Worm (Caenorhabditis elegans) whole organism, mixed stage, embryonic: Measurements from ENCODE around the gene srab-24.

ENCODE experiments used
- M03D4.4 ChIP-seq: sonication (generic microtip); optimal IDR thresholded peaks from 2 replicates; lab custom pipeline; 2017; ENCODE audit warnings: mild to moderate bottlenecking, missing genetic modification characterization, missing compliant biosample characterization
- bed-3 ChIP-seq: fragments of 200-800 bp; sonication (Bioruptor generic); optimal IDR thresholded peaks from 3 replicates; lab custom pipeline; 2018; ENCODE audit warnings: mild to moderate bottlenecking, missing genetic modification characterization, moderate library complexity, missing compliant biosample characterization
- blmp-1 ChIP-seq: fragments of 150-350 bp; optimal IDR thresholded peaks from 2 replicates; lab custom pipeline; 2014; ENCODE audit warnings: missing biosample characterization, missing genetic modification characterization
- ceh-39 ChIP-seq: fragments of 150-350 bp; optimal IDR thresholded peaks from 2 replicates; lab custom pipeline; 2014; ENCODE audit warnings: missing biosample characterization, missing genetic modification characterization
- ceh-43 ChIP-seq: fragments of 200-800 bp; sonication (Bioruptor generic); optimal IDR thresholded peaks from 2 replicates; lab custom pipeline; 2018; ENCODE audit warnings: mild to moderate bottlenecking, missing genetic modification characterization, moderate library complexity, missing compliant biosample characterization
- ceh-83 ChIP-seq: fragments of 200-800 bp; sonication (Bioruptor generic); optimal IDR thresholded peaks from 2 replicates; lab custom pipeline; 2018; ENCODE audit warnings: mild to moderate bottlenecking, missing genetic modification characterization, missing compliant biosample characterization
- ces-1 ChIP-seq: fragments of 150-350 bp; optimal IDR thresholded peaks from 2 replicates; lab custom pipeline; 2014; ENCODE audit warnings: missing biosample characterization, missing genetic modification reagents, missing genetic modification characterization
- cnd-1 ChIP-seq: fragments of 200-800 bp; sonication (Bioruptor generic); optimal IDR thresholded peaks from 2 replicates; lab custom pipeline; 2018; ENCODE audit warnings: mild to moderate bottlenecking, missing genetic modification characterization, missing compliant biosample characterization
- drap-1 ChIP-seq: fragments of 200-800 bp; sonication (Bioruptor generic); optimal IDR thresholded peaks from 3 replicates; lab custom pipeline; 2018; ENCODE audit warnings: mild to moderate bottlenecking, missing genetic modification characterization, missing compliant biosample characterization
- elt-1 ChIP-seq: sonication (generic microtip); optimal IDR thresholded peaks from 2 replicates; lab custom pipeline; 2017; ENCODE audit warnings: missing genetic modification characterization, mild to moderate bottlenecking, missing compliant biosample characterization, antibody characterized with exemption, moderate library complexity, borderline replicate concordance; ENCODE audit not compliant: insufficient read depth
- elt-3 ChIP-seq: fragments of 150-350 bp; optimal IDR thresholded peaks from 2 replicates; lab custom pipeline; 2014; ENCODE audit warnings: missing biosample characterization, missing genetic modification characterization
- flh-1 ChIP-seq: fragments of 200-800 bp; sonication (Bioruptor generic); optimal IDR thresholded peaks from 2 replicates; lab custom pipeline; 2018; ENCODE audit warnings: mild to moderate bottlenecking, missing genetic modification characterization, moderate library complexity, missing compliant biosample characterization
- ham-2 ChIP-seq: fragments of 200-800 bp; sonication (Bioruptor generic); optimal IDR thresholded peaks from 2 replicates; lab custom pipeline; 2018; ENCODE audit warnings: mild to moderate bottlenecking, missing genetic modification characterization, missing compliant biosample characterization
- hlh-1 ChIP-seq: fragments of 150-350 bp; optimal IDR thresholded peaks from 2 replicates; lab custom pipeline; 2014; ENCODE audit warnings: missing biosample characterization, missing genetic modification reagents, missing genetic modification characterization
- lin-13 ChIP-seq: fragments of 150-350 bp; optimal IDR thresholded peaks from 2 replicates; lab custom pipeline; 2014; ENCODE audit warnings: missing biosample characterization, missing genetic modification characterization
- lin-32 ChIP-seq: fragments of 200-800 bp; sonication (Bioruptor generic); optimal IDR thresholded peaks from 2 replicates; lab custom pipeline; 2018; ENCODE audit warnings: mild to moderate bottlenecking, missing genetic modification characterization, missing compliant biosample characterization
- lsy-2 ChIP-seq: fragments of 150-350 bp; optimal IDR thresholded peaks from 2 replicates; lab custom pipeline; 2014; ENCODE audit warnings: missing biosample characterization, missing genetic modification characterization
- mab-5 ChIP-seq: fragments of 150-350 bp; optimal IDR thresholded peaks from 2 replicates; lab custom pipeline; 2014; ENCODE audit warnings: missing biosample characterization, missing genetic modification characterization
- mep-1 ChIP-seq: fragments of 150-350 bp; optimal IDR thresholded peaks from 2 replicates; lab custom pipeline; 2017; ENCODE audit warnings: missing biosample characterization, missing genetic modification reagents, missing genetic modification characterization, inconsistent platforms
- nhr-12 ChIP-seq: fragments of 150-350 bp; optimal IDR thresholded peaks from 2 replicates; lab custom pipeline; 2014; ENCODE audit warnings: missing biosample characterization, missing genetic modification characterization
- nhr-2 ChIP-seq: fragments of 150-350 bp; optimal IDR thresholded peaks from 2 replicates; lab custom pipeline; 2014; ENCODE audit warnings: missing biosample characterization, missing genetic modification characterization
- nhr-237 ChIP-seq: fragments of 150-350 bp; optimal IDR thresholded peaks from 2 replicates; lab custom pipeline; 2014; ENCODE audit warnings: missing biosample characterization, missing genetic modification characterization
- nhr-28 ChIP-seq: fragments of 150-350 bp; optimal IDR thresholded peaks from 2 replicates; lab custom pipeline; 2014; ENCODE audit warnings: missing biosample characterization, missing genetic modification characterization
- nhr-76 ChIP-seq: sonication (generic microtip); optimal IDR thresholded peaks from 2 replicates; lab custom pipeline; 2017; ENCODE audit warnings: missing biosample characterization, missing genetic modification characterization
- pha-4 ChIP-seq: fragments of 150-350 bp; optimal IDR thresholded peaks from 2 replicates; lab custom pipeline; 2018; ENCODE audit warnings: missing biosample characterization, missing genetic modification reagents, missing genetic modification characterization
- sem-2 ChIP-seq: fragments of 200-800 bp; sonication (Bioruptor generic); optimal IDR thresholded peaks from 2 replicates; lab custom pipeline; 2018; ENCODE audit warnings: mild to moderate bottlenecking, missing genetic modification characterization, missing compliant biosample characterization
- snpc-4 ChIP-seq: fragments of 150-350 bp; optimal IDR thresholded peaks from 2 replicates; lab custom pipeline; 2014; ENCODE audit warnings: missing biosample characterization, missing genetic modification characterization
- sptf-1 ChIP-seq: sonication (generic microtip); optimal IDR thresholded peaks from 2 replicates; lab custom pipeline; 2017; ENCODE audit warnings: mild to moderate bottlenecking, missing genetic modification characterization, moderate library complexity, missing compliant biosample characterization
- tbx-8 ChIP-seq: fragments of 200-800 bp; sonication (Bioruptor generic); optimal IDR thresholded peaks from 2 replicates; lab custom pipeline; 2018; ENCODE audit warnings: mild to moderate bottlenecking, missing genetic modification characterization, moderate library complexity, missing compliant biosample characterization
- unc-39 ChIP-seq: fragments of 150-350 bp; optimal IDR thresholded peaks from 2 replicates; lab custom pipeline; 2014; ENCODE audit warnings: missing biosample characterization, missing genetic modification characterization
- unc-62 ChIP-seq: fragments of 150-350 bp; optimal IDR thresholded peaks from 2 replicates; lab custom pipeline; 2014; ENCODE audit warnings: missing biosample characterization, missing genetic modification reagents, missing genetic modification characterization
- zip-8 ChIP-seq: fragments of 150-350 bp; optimal IDR thresholded peaks from 2 replicates; lab custom pipeline; 2014; ENCODE audit warnings: missing biosample characterization, missing genetic modification characterization

Gene srab-24

ce11 chrIV:14274834-14275233 lies 24.8 kb upstream of the srab-24 start:
- TF ChIP-seq mab-5 (tag; lab: Kevin White, UChicago) (no peak), ham-2 (GFP tag; lab: Kevin White, UChicago) (no peak), mep-1 (tag; lab: Kevin White, UChicago) (no peak), elt-1 (no peak), elt-3 (no peak), nhr-76 (no peak), snpc-4 (tag; lab: Kevin White, UChicago) (no peak), hlh-1 (no peak), M03D4.4 (tag; lab: Kevin White, UChicago) (no peak), sem-2 (no peak), ces-1 (GFP tag; lab: Kevin White, UChicago) (no peak), ceh-43 (no peak), nhr-28 (tag; lab: Kevin White, UChicago) (no peak), sptf-1 (tag; lab: Kevin White, UChicago) (no peak), lsy-2 (tag; lab: Kevin White, UChicago) (no peak), blmp-1 (no peak)

ce11 chrIV:14272561-14272960 lies 22.5 kb upstream of the srab-24 start:
- TF ChIP-seq unc-62: no peak
- TF ChIP-seq bed-3 (GFP tag; lab: Kevin White, UChicago): no peak
- TF ChIP-seq tbx-8: no peak
- TF ChIP-seq mep-1 (tag; lab: Kevin White, UChicago): peak; percentile 31
- TF ChIP-seq elt-1: no peak
- no peak for TF ChIP-seq ceh-39 (tag; lab: Kevin White, UChicago)
- no peak for TF ChIP-seq hlh-1
- no peak for TF ChIP-seq ces-1 (GFP tag; lab: Kevin White, UChicago)

DNA sequence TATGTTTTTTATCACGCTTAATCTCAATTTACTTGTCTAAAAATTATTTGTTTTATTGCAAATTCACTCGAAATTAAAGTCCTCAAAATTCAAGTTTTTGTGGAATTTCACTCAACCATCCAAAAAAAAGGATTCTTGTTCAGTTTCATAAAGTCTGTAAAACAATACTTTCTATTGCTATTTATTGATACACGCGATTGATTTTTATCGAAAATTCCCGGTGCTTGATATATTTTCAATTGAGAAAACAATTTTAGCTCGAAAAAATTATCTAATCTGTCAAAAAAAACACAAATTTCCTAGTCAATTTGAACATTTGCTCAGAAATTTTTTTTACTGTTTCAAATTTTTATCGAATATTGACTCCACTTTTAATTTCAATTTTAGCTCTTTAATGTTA lies 19.9 kb upstream of the srab-24 start:
- TF ChIP-seq cnd-1 (tag; lab: Kevin White, UChicago) (no peak), lsy-2 (tag; lab: Kevin White, UChicago) (no peak), elt-3 (no peak), lin-13 (no peak), unc-62 (no peak), mep-1 (tag; lab: Kevin White, UChicago) (no peak)

ce11 chrIV:14268882-14269281 lies 18.9 kb upstream of the srab-24 start:
- TF ChIP-seq nhr-12 (tag; lab: Kevin White, UChicago) (no peak), flh-1 (GFP tag; lab: Kevin White, UChicago) (no peak), cnd-1 (tag; lab: Kevin White, UChicago) (no peak), ces-1 (GFP tag; lab: Kevin White, UChicago) (no peak), nhr-237 (tag; lab: Kevin White, UChicago) (no peak), nhr-28 (tag; lab: Kevin White, UChicago) (no peak), bed-3 (GFP tag; lab: Kevin White, UChicago) (no peak), drap-1 (GFP tag; lab: Kevin White, UChicago) (no peak), lsy-2 (tag; lab: Kevin White, UChicago) (no peak), ceh-83 (GFP tag; lab: Kevin White, UChicago) (no peak), unc-39 (tag; lab: Kevin White, UChicago) (no peak), nhr-76 (no peak), nhr-2 (no peak), pha-4 (tag; lab: Kevin White, UChicago) (no peak), ceh-39 (tag; lab: Kevin White, UChicago) (no peak), sptf-1 (tag; lab: Kevin White, UChicago) (no peak), blmp-1 (no peak)

ce11 chrIV:14260761-14261160 lies 10.7 kb upstream of the srab-24 start:
- TF ChIP-seq lsy-2 (tag; lab: Kevin White, UChicago) (no peak), ces-1 (GFP tag; lab: Kevin White, UChicago) (peak; percentile 76)
- TF ChIP-seq, all 35 proteins: peak for 1

ce11 chrIV:14259197-14259596 lies 9.2 kb upstream of the srab-24 start:
- no peak for TF ChIP-seq flh-1 (GFP tag; lab: Kevin White, UChicago)
- no peak for TF ChIP-seq ceh-39 (tag; lab: Kevin White, UChicago)
- no peak for TF ChIP-seq mab-5 (tag; lab: Kevin White, UChicago)
- TF ChIP-seq lin-32 (GFP tag; lab: Kevin White, UChicago): no peak
- TF ChIP-seq zip-8 (tag; lab: Kevin White, UChicago): no peak
- no peak for TF ChIP-seq ces-1 (GFP tag; lab: Kevin White, UChicago)
- TF ChIP-seq nhr-28 (tag; lab: Kevin White, UChicago): no peak
- no peak for TF ChIP-seq nhr-76
- TF ChIP-seq cnd-1 (tag; lab: Kevin White, UChicago): no peak
